Worm (Caenorhabditis elegans): ENCODE results near the gene C14F11.4.

ce11 chrX:6263194-6263698, 30.4 kb upstream of the C14F11.4 start, which contains the start of gene W05H9.4:
- TF ChIP-seq ztf-29 (GFP tag; IDR thresholded peaks at IDR 0.05) (no peak), ref-1 (GFP tag; conservative IDR thresholded peaks at IDR 0.05) (no peak), tab-1 (GFP tag; IDR thresholded peaks at IDR 0.05) (no peak; the same call in 1 of the 2 replicates), flt-1 (GFP tag; IDR thresholded peaks at IDR 0.05) (no peak)

Measured in whole organism, midembryonic.